Worm (Caenorhabditis elegans) whole organism, L1 larva: ENCODE results near the gene his-18.
A peak's percentile ranks its signal among the peaks of the same experiment; 100 is the strongest.

Source experiments
- C16A3.4 ChIP-seq: fragments of 150-350 bp; optimal IDR thresholded peaks from 2 replicates; lab custom pipeline; 2014; ENCODE audit warnings: missing biosample characterization, missing genetic modification characterization
- C34B4.2 ChIP-seq: sonication (generic microtip); optimal IDR thresholded peaks from 2 replicates; lab custom pipeline; 2017; ENCODE audit warnings: mild to moderate bottlenecking, missing genetic modification characterization, missing compliant biosample characterization
- F16B12.6 ChIP-seq: fragments of 150-350 bp; optimal IDR thresholded peaks from 2 replicates; lab custom pipeline; 2014; ENCODE audit warnings: missing biosample characterization, missing genetic modification characterization
- ama-1 ChIP-seq: fragments of 150-350 bp; optimal IDR thresholded peaks from 2 replicates; lab custom pipeline; 2014
- blmp-1 ChIP-seq: fragments of 150-350 bp; optimal IDR thresholded peaks from 2 replicates; lab custom pipeline; 2014; ENCODE audit warnings: missing biosample characterization, missing genetic modification characterization
- ceh-63 ChIP-seq: fragments of 200-800 bp; sonication (Bioruptor generic); optimal IDR thresholded peaks from 2 replicates; lab custom pipeline; 2018; ENCODE audit warnings: mild to moderate bottlenecking, missing genetic modification characterization, missing compliant biosample characterization
- ceh-88 ChIP-seq: fragments of 200-800 bp; sonication (Bioruptor generic); IDR thresholded peaks from 2 replicates; pipeline ENCODE4 v1.3.6; 2022; ENCODE audit warnings: missing genetic modification characterization, missing compliant biosample characterization
- ces-1 ChIP-seq: fragments of 150-350 bp; optimal IDR thresholded peaks from 2 replicates; lab custom pipeline; 2014; ENCODE audit warnings: missing biosample characterization, missing genetic modification reagents, missing genetic modification characterization
- dpl-1 ChIP-seq, 3 experiments: fragments of 150-350 bp in 2 of 3; sonication (generic microtip) in 1 of 3; optimal IDR thresholded peaks; 2 replicates each; lab custom pipeline; 2014 to 2017; ENCODE audit warnings: missing biosample characterization in 3 of 3, missing genetic modification characterization in 3 of 3, missing genetic modification reagents in 3 of 3
- dsc-1 ChIP-seq: sonication (generic microtip); optimal IDR thresholded peaks from 2 replicates; lab custom pipeline; 2016; ENCODE audit warnings: mild to moderate bottlenecking, missing genetic modification characterization, missing compliant biosample characterization
- elt-2 ChIP-seq: sonication (generic microtip); optimal IDR thresholded peaks from 2 replicates; lab custom pipeline; 2016; ENCODE audit warnings: missing genetic modification characterization, mild to moderate bottlenecking, inconsistent platforms, missing compliant biosample characterization, missing genetic modification reagents
- elt-3 ChIP-seq, 6 experiments: fragments of 150-350 bp in 1 of 6; sonication (generic microtip); optimal IDR thresholded peaks; 2 replicates each; lab custom pipeline; 2017 to 2018; ENCODE audit warnings: missing biosample characterization in 6 of 6, missing genetic modification characterization in 6 of 6, inconsistent platforms in 1 of 6
- ets-5 ChIP-seq: fragments of 200-800 bp; sonication (Bioruptor generic); IDR thresholded peaks from 2 replicates; pipeline ENCODE4 v1.3.6; 2022; ENCODE audit warnings: missing genetic modification characterization, missing compliant biosample characterization
- fkh-4 ChIP-seq: sonication (generic microtip); optimal IDR thresholded peaks from 2 replicates; lab custom pipeline; 2016; ENCODE audit warnings: missing compliant biosample characterization, missing genetic modification characterization, borderline replicate concordance
- grh-1 ChIP-seq: fragments of 200-800 bp; sonication (Bioruptor generic); IDR thresholded peaks from 2 replicates; pipeline ENCODE4 v1.3.6; 2022; ENCODE audit warnings: missing genetic modification reagents, missing genetic modification characterization, missing compliant biosample characterization
- hlh-17 ChIP-seq: fragments of 200-800 bp; sonication (Bioruptor generic); optimal IDR thresholded peaks from 2 replicates; lab custom pipeline; 2018; ENCODE audit warnings: missing genetic modification characterization, mild to moderate bottlenecking, missing compliant biosample characterization, moderate library complexity, borderline replicate concordance
- hpl-2 ChIP-seq: fragments of 150-350 bp; optimal IDR thresholded peaks from 2 replicates; lab custom pipeline; 2014; ENCODE audit warnings: missing biosample characterization, missing genetic modification reagents, missing genetic modification characterization
- irx-1 ChIP-seq: sonication (generic microtip); optimal IDR thresholded peaks from 2 replicates; lab custom pipeline; 2016; ENCODE audit warnings: missing genetic modification characterization, missing compliant biosample characterization
- jun-1 ChIP-seq: fragments of 150-350 bp; optimal IDR thresholded peaks from 2 replicates; lab custom pipeline; 2014; ENCODE audit warnings: missing biosample characterization, missing genetic modification reagents, missing genetic modification characterization
- lin-14 ChIP-seq: fragments of 200-800 bp; sonication (Bioruptor generic); optimal IDR thresholded peaks from 2 replicates; lab custom pipeline; 2018; ENCODE audit warnings: mild to moderate bottlenecking, missing genetic modification characterization, moderate library complexity, missing compliant biosample characterization
- lin-15B ChIP-seq: fragments of 150-350 bp; sonication (generic microtip); optimal IDR thresholded peaks from 3 replicates; lab custom pipeline; 2014; ENCODE audit warnings: missing biosample characterization, missing genetic modification characterization
- lin-35 ChIP-seq, 2 experiments: fragments of 150-350 bp; optimal IDR thresholded peaks; 2 replicates each; lab custom pipeline; 2014; ENCODE audit warnings: missing biosample characterization in 2 of 2, missing genetic modification characterization in 2 of 2, missing genetic modification reagents in 2 of 2
- lsy-2 ChIP-seq, 2 experiments: fragments of 150-350 bp; optimal IDR thresholded peaks; 2 replicates each; lab custom pipeline; 2014; ENCODE audit warnings: missing biosample characterization in 2 of 2, missing genetic modification characterization in 2 of 2
- mef-2 ChIP-seq: fragments of 150-350 bp; optimal IDR thresholded peaks from 2 replicates; lab custom pipeline; 2014; ENCODE audit warnings: missing biosample characterization, missing genetic modification characterization
- nhr-20 ChIP-seq: sonication (generic microtip); optimal IDR thresholded peaks from 2 replicates; lab custom pipeline; 2016; ENCODE audit warnings: mild to moderate bottlenecking, missing genetic modification characterization, missing compliant biosample characterization
- nhr-237 ChIP-seq: fragments of 150-350 bp; optimal IDR thresholded peaks from 2 replicates; lab custom pipeline; 2014; ENCODE audit warnings: missing biosample characterization, missing genetic modification characterization
- nhr-28 ChIP-seq: fragments of 150-350 bp; optimal IDR thresholded peaks from 2 replicates; lab custom pipeline; 2014; ENCODE audit warnings: missing biosample characterization, missing genetic modification characterization
- nhr-71 ChIP-seq: sonication (generic microtip); optimal IDR thresholded peaks from 2 replicates; lab custom pipeline; 2016; ENCODE audit warnings: mild to moderate bottlenecking, missing genetic modification characterization, moderate library complexity, missing compliant biosample characterization
- nhr-76 ChIP-seq: sonication (generic microtip); optimal IDR thresholded peaks from 2 replicates; lab custom pipeline; 2017; ENCODE audit warnings: missing biosample characterization, missing genetic modification characterization
- nhr-85 ChIP-seq: sonication (generic microtip); peaks from one replicate; lab custom pipeline; 2016; ENCODE audit warnings: missing genetic modification characterization, inconsistent platforms, missing compliant biosample characterization
- nhr-90 ChIP-seq: sonication (generic microtip); optimal IDR thresholded peaks from 2 replicates; lab custom pipeline; 2016; ENCODE audit warnings: mild to moderate bottlenecking, missing genetic modification characterization, missing compliant biosample characterization; ENCODE audit not compliant: poor library complexity
- pag-3 ChIP-seq: sonication (generic microtip); optimal IDR thresholded peaks from 2 replicates; lab custom pipeline; 2017; ENCODE audit warnings: missing genetic modification characterization, mild to moderate bottlenecking, missing compliant biosample characterization, antibody characterized with exemption, borderline replicate concordance; ENCODE audit not compliant: insufficient read depth
- pax-3 ChIP-seq: fragments of 200-800 bp; sonication (Bioruptor generic); optimal IDR thresholded peaks from 2 replicates; lab custom pipeline; 2018; ENCODE audit warnings: mild to moderate bottlenecking, missing genetic modification characterization, moderate library complexity, missing compliant biosample characterization
- rnt-1 ChIP-seq: sonication (generic microtip); optimal IDR thresholded peaks from 2 replicates; lab custom pipeline; 2016; ENCODE audit warnings: mild to moderate bottlenecking, missing genetic modification characterization, moderate library complexity, missing compliant biosample characterization
- skn-1 ChIP-seq: fragments of 150-350 bp; optimal IDR thresholded peaks from 2 replicates; lab custom pipeline; 2014; ENCODE audit warnings: missing biosample characterization, missing genetic modification characterization
- snu-23 ChIP-seq: sonication (generic microtip); optimal IDR thresholded peaks from 2 replicates; lab custom pipeline; 2016; ENCODE audit warnings: missing genetic modification characterization, missing compliant biosample characterization
- unc-62 ChIP-seq: fragments of 150-350 bp; optimal IDR thresholded peaks from 2 replicates; lab custom pipeline; 2014; ENCODE audit warnings: missing biosample characterization, missing genetic modification reagents, missing genetic modification characterization
- vab-15 ChIP-seq: sonication (generic microtip); optimal IDR thresholded peaks from 2 replicates; lab custom pipeline; 2017; ENCODE audit warnings: missing genotype, mild to moderate bottlenecking, missing genetic modification characterization, missing compliant biosample characterization
- zip-4 ChIP-seq: fragments of 200-800 bp; sonication (Bioruptor generic); optimal IDR thresholded peaks from 2 replicates; lab custom pipeline; 2018; ENCODE audit warnings: mild to moderate bottlenecking, missing genetic modification characterization, moderate library complexity, missing compliant biosample characterization
- ztf-11 ChIP-seq, 2 experiments: sonication (generic microtip); optimal IDR thresholded peaks; 2 replicates each; lab custom pipeline; 2016 to 2017; ENCODE audit warnings: missing genetic modification characterization in 2 of 2, missing biosample characterization in 1 of 2, missing compliant biosample characterization in 1 of 2

Gene his-18

DNA sequence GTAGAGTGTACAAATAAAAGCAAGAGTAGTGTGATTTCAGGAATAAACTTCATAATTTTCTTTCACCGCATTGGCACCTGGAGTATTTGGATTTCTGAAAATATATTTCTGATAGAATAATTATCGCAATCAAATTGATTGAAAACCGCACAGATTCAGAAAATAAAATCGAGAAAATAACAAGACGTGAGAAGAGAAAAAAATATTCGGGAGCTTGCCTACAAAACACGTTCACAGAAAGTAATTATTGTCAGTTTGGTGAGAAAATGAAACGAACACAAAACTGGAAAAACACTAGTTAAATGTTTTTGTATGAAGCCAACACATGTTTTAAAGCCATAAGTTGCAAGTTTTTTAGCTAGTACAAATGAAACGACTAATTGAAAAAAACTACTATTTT is 15.9 kb downstream of the his-18 start, which contains the start of gene mod-1:
TSS of gene mod-1 (minus strand) at position 101 of the 400 bp plus-strand sequence.
- TF ChIP-seq blmp-1 (tag; lab: Kevin White, UChicago) = no peak
- no peak for TF ChIP-seq elt-2 (tag; lab: Kevin White, UChicago)

DNA sequence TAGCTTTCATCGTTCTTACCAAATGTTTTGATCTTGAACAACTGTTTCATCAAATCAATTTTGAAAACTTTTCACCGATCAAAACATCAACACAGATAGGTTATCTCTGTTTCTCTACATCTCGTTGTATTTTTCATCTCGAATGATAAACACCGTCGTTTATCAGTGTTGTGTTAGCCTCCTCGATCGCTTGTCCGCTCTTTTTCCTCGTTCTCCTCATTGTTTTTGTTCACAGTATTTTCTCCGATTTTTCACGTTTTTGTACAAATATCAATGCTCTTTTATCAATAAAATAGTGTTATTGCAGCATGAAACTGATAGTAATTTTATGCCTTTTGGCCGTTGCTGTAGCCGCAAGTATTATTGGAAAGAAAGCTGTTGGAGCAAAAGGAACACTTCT is 24.8 kb downstream of the his-18 start, which contains the start of gene ttr-47:
TSS of gene ttr-47 (plus strand) at position 308 of the 400 bp plus-strand sequence.
- TF ChIP-seq mef-2 (tag; lab: Kevin White, UChicago) (no peak), nhr-28 (tag; lab: Kevin White, UChicago) (no peak), ceh-88 (GFP tag; lab: Robert Waterston, UW) (no peak), elt-3 (tag; optimal IDR thresholded peaks at IDR 0.05; lab: Kevin White, UChicago) (peak in 1 of 6 experiments; percentile 32), ces-1 (GFP tag; lab: Kevin White, UChicago) (no peak), snu-23 (GFP tag; lab: Kevin White, UChicago) (peak; percentile 16), lsy-2 (tag; optimal IDR thresholded peaks at IDR 0.05; lab: Kevin White, UChicago) (peak in 1 of 2 experiments; percentile 6), lin-14 (peak; percentile 73), nhr-71 (tag; lab: Kevin White, UChicago) (peak; percentile 36), F16B12.6 (tag; lab: Kevin White, UChicago) (no peak), unc-62 (GFP tag; lab: Kevin White, UChicago) (no peak), hlh-17 (GFP tag; lab: Kevin White, UChicago) (no peak), rnt-1 (tag; lab: Kevin White, UChicago) (peak; percentile 19), pag-3 (tag; lab: Kevin White, UChicago) (no peak), pax-3 (no peak), elt-2 (tag; lab: Kevin White, UChicago) (peak; percentile 68), fkh-4 (no peak), skn-1 (no peak), dsc-1 (tag; lab: Kevin White, UChicago) (no peak), hpl-2 (no peak), nhr-20 (tag; lab: Kevin White, UChicago) (no peak), jun-1 (no peak), dpl-1 (GFP tag; optimal IDR thresholded peaks at IDR 0.05; lab: Kevin White, UChicago) (no peak), nhr-85 (tag; lab: Kevin White, UChicago) (peak; percentile 52), ets-5 (GFP tag; lab: Robert Waterston, UW) (no peak), blmp-1 (tag; lab: Kevin White, UChicago) (peak; percentile 15), ama-1 (lab: Kevin White, UChicago) (no peak)

DNA sequence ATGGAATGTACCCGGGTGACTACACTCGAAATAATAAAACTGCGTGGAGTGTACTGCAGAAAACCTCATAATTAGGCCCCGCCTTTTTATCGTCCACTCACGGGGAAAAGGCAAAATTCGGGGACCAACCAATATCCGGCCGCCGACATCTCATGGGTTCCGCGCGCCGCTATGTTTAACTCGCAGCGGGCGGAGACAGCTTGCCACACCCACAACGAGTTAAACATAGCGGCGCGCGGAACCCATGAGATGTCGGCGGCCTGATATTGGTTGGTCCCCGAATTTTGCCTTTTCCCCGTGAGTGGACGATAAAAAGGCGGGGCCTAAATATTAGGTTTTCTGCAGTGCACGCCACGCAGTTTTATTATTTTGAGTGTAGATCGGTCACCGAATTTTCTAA is 25.9 kb downstream of the his-18 start:
- TF ChIP-seq nhr-85 (tag; lab: Kevin White, UChicago) = peak; percentile 22

DNA sequence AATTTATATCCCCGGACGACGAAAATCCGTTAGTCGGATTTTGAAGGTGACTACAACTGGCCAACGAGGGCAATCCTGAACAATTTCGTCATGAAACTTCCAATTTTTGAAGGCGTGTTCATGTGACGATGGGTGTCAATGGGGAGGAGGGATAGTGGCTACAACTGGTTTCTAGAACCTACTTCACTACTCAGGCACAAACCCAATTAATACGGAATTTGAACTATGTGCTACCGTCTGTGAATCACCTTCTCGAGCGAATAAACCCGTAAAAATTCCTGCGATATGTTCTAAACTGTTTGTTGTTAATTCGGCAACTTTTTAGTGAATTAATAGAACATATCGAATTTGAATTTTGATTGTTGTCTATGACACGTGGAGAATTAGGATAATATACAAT is 29.7 kb downstream of the his-18 start:
- no peak for TF ChIP-seq ceh-88 (GFP tag; lab: Robert Waterston, UW)
- no peak for TF ChIP-seq ceh-63
- no peak for TF ChIP-seq lin-35 (GFP tag; optimal IDR thresholded peaks at IDR 0.05; lab: Kevin White, UChicago)
- TF ChIP-seq ces-1 (GFP tag; lab: Kevin White, UChicago) = no peak
- no peak for TF ChIP-seq zip-4 (GFP tag; lab: Kevin White, UChicago)
- TF ChIP-seq C34B4.2 (tag; lab: Kevin White, UChicago) = no peak
- TF ChIP-seq nhr-90 (tag; lab: Kevin White, UChicago) = no peak
- no peak for TF ChIP-seq C16A3.4 (tag; lab: Kevin White, UChicago)
- no peak for TF ChIP-seq pag-3 (tag; lab: Kevin White, UChicago)
- no peak for TF ChIP-seq lin-15B (tag; lab: Kevin White, UChicago)
- TF ChIP-seq irx-1 (tag; lab: Kevin White, UChicago) = no peak
- no peak for TF ChIP-seq nhr-237
- no peak for TF ChIP-seq ztf-11 (tag; optimal IDR thresholded peaks at IDR 0.05; lab: Kevin White, UChicago)
- no peak for TF ChIP-seq nhr-76 (tag; lab: Kevin White, UChicago)
- no peak for TF ChIP-seq grh-1
- no peak for TF ChIP-seq elt-2 (tag; lab: Kevin White, UChicago)
- TF ChIP-seq vab-15 (tag; lab: Kevin White, UChicago) = no peak
